Worm (Caenorhabditis elegans): ENCODE data around the gene Y56A3A.16.

Gene Y56A3A.16

ce11 chrIII:11933539-11933938, 19.4 kb upstream of the Y56A3A.16 start, which contains the start of gene dolk-1:
Gene dolk-1, minus strand, starts transcription at chrIII:11933639.
- TF ChIP-seq elt-1 (tag; optimal IDR thresholded peaks at IDR 0.05): no peak
- no peak for TF ChIP-seq sma-9 (GFP tag; optimal IDR thresholded peaks at IDR 0.05)
- TF ChIP-seq sma-9 (tag; optimal IDR thresholded peaks at IDR 0.05): no peak
- no peak for TF ChIP-seq gmeb-1 (tag; optimal IDR thresholded peaks at IDR 0.05)
- TF ChIP-seq zag-1 (tag; optimal IDR thresholded peaks at IDR 0.05): no peak
- no peak for TF ChIP-seq sem-4 (tag; optimal IDR thresholded peaks at IDR 0.05)
- no peak for TF ChIP-seq mab-5 (tag; optimal IDR thresholded peaks at IDR 0.05)
- no peak for TF ChIP-seq nhr-25 (tag; optimal IDR thresholded peaks at IDR 0.05)
- TF ChIP-seq mdl-1 (tag; optimal IDR thresholded peaks at IDR 0.05): no peak
- TF ChIP-seq crh-2 (tag; optimal IDR thresholded peaks at IDR 0.05): no peak
- no peak for TF ChIP-seq F13H6.1 (tag; optimal IDR thresholded peaks at IDR 0.05)
- TF ChIP-seq lin-11 (tag; optimal IDR thresholded peaks at IDR 0.05): no peak
- TF ChIP-seq ceh-82 (tag; optimal IDR thresholded peaks at IDR 0.05): no peak
- no peak for TF ChIP-seq skn-1 (tag; optimal IDR thresholded peaks at IDR 0.05)
- no peak for TF ChIP-seq ztf-11 (tag; optimal IDR thresholded peaks at IDR 0.05)

ce11 chrIII:11931960-11932359, 17.8 kb upstream of the Y56A3A.16 start:
- TF ChIP-seq crh-2 (tag; optimal IDR thresholded peaks at IDR 0.05) (no peak), mab-5 (tag; optimal IDR thresholded peaks at IDR 0.05) (no peak), aly-2 (tag; optimal IDR thresholded peaks at IDR 0.05) (no peak), sma-9 (GFP tag; optimal IDR thresholded peaks at IDR 0.05) (no peak), sma-9 (tag; optimal IDR thresholded peaks at IDR 0.05) (no peak), gmeb-1 (tag; optimal IDR thresholded peaks at IDR 0.05) (no peak), lsy-2 (tag; optimal IDR thresholded peaks at IDR 0.05) (no peak), ztf-1 (GFP tag; conservative IDR thresholded peaks at IDR 0.05) (no peak), elt-3 (tag; optimal IDR thresholded peaks at IDR 0.05) (no peak), unc-55 (GFP tag; optimal IDR thresholded peaks at IDR 0.05) (no peak), nhr-11 (tag; optimal IDR thresholded peaks at IDR 0.05) (no peak), sem-4 (tag; optimal IDR thresholded peaks at IDR 0.05) (no peak), ceh-82 (tag; optimal IDR thresholded peaks at IDR 0.05) (no peak), ama-1 (optimal IDR thresholded peaks at IDR 0.05) (no peak)

ce11 chrIII:11930899-11931298, 16.8 kb upstream of the Y56A3A.16 start:
- no peak for TF ChIP-seq Y55F3AM.14 (GFP tag; optimal IDR thresholded peaks at IDR 0.05)
- TF ChIP-seq fos-1 (tag; optimal IDR thresholded peaks at IDR 0.05): no peak
- TF ChIP-seq mbf-1 (tag; optimal IDR thresholded peaks at IDR 0.05): no peak
- no peak for TF ChIP-seq ama-1 (optimal IDR thresholded peaks at IDR 0.05)
- TF ChIP-seq lin-13 (GFP tag; optimal IDR thresholded peaks at IDR 0.05): no peak
- no peak for TF ChIP-seq F13H6.1 (tag; optimal IDR thresholded peaks at IDR 0.05)
- TF ChIP-seq nhr-6 (tag; optimal IDR thresholded peaks at IDR 0.05): no peak

- no peak for TF ChIP-seq blmp-1 (tag; optimal IDR thresholded peaks at IDR 0.05; ENCODE audit: insufficient read depth)
- TF ChIP-seq lin-13 (GFP tag; optimal IDR thresholded peaks at IDR 0.05): no peak
- TF ChIP-seq C34F6.9 (tag; optimal IDR thresholded peaks at IDR 0.05): no peak
- no peak for TF ChIP-seq ztf-11 (tag; optimal IDR thresholded peaks at IDR 0.05)
- TF ChIP-seq zag-1 (tag; optimal IDR thresholded peaks at IDR 0.05): no peak
Observed at ce11 chrIII:11923586-11923985, 9.5 kb upstream of the Y56A3A.16 start, which contains the start of gene nft-1. Gene nft-1, plus strand, starts transcription at chrIII:11923886.

ce11 chrIII:11921658-11922098, 7.6 kb upstream of the Y56A3A.16 start, which contains the start of gene Y56A3A.22:
Gene Y56A3A.22, plus strand, starts transcription at chrIII:11921692.
- TF ChIP-seq fos-1 (tag; optimal IDR thresholded peaks at IDR 0.05): no peak
- TF ChIP-seq unc-39 (tag; optimal IDR thresholded peaks at IDR 0.05): no peak
- TF ChIP-seq nhr-129 (tag; optimal IDR thresholded peaks at IDR 0.05): peak; percentile 33
- TF ChIP-seq ztf-1 (GFP tag; conservative IDR thresholded peaks at IDR 0.05): 0 out of 2 replicates have a peak, but pooled peaks have one; percentile 27
- TF ChIP-seq gmeb-1 (tag; optimal IDR thresholded peaks at IDR 0.05): peak; percentile 11
- TF ChIP-seq unc-55 (GFP tag; optimal IDR thresholded peaks at IDR 0.05): peak; percentile 3
- peak; percentile 39 for TF ChIP-seq ama-1 (optimal IDR thresholded peaks at IDR 0.05)
- peak in 1 of 2 experiments; percentile 57 for TF ChIP-seq lsy-2 (tag; optimal IDR thresholded peaks at IDR 0.05)
- no peak for TF ChIP-seq elt-1 (tag; optimal IDR thresholded peaks at IDR 0.05)
- TF ChIP-seq Y55F3AM.14 (GFP tag; optimal IDR thresholded peaks at IDR 0.05): peak; percentile 31
- TF ChIP-seq sma-3 (GFP tag; optimal IDR thresholded peaks at IDR 0.05): peak; percentile 1
- TF ChIP-seq mab-5 (tag; optimal IDR thresholded peaks at IDR 0.05): peak; percentile 7
- peak; percentile 31 for TF ChIP-seq lin-13 (GFP tag; optimal IDR thresholded peaks at IDR 0.05)
- TF ChIP-seq sem-4 (tag; optimal IDR thresholded peaks at IDR 0.05): no peak
- TF ChIP-seq nhr-10 (tag; optimal IDR thresholded peaks at IDR 0.05): no peak
- TF ChIP-seq blmp-1 (tag; optimal IDR thresholded peaks at IDR 0.05; ENCODE audit: insufficient read depth): no peak
- TF ChIP-seq nhr-21 (tag; optimal IDR thresholded peaks at IDR 0.05): peak; percentile 26
